Worm (Caenorhabditis elegans) whole organism, young adult: Measurements from ENCODE around the gene R04B3.2.

ENCODE experiments used
- attf-3 ChIP-seq: fragments of 200-800 bp; sonication (Bioruptor generic); conservative IDR thresholded peaks from 2 replicates; pipeline ENCODE4 v1.3.6; 2022; ENCODE audit warnings: missing genetic modification reagents, missing genetic modification characterization, missing compliant biosample characterization
- him-1 ChIP-seq: sonication (generic microtip); optimal IDR thresholded peaks from 2 replicates; lab custom pipeline; 2016; ENCODE audit warnings: missing genotype, missing genetic modification reagents, missing genetic modification characterization, missing compliant biosample characterization

- TF ChIP-seq him-1 = no peak
- TF ChIP-seq attf-3 (GFP tag; lab: Robert Waterston, UW) = no peak
Observed at ce11 chrX:2520461-2520860, 46.9 kb upstream of the R04B3.2 start.
